Worm (Caenorhabditis elegans): Measurements from ENCODE around the gene mxl-2.
"Not testable (repeated sequence)": the region's sequence is repeated elsewhere in the genome, so short reads cannot be mapped to it uniquely, and the experiment has no call there.

Gene mxl-2

ce11 chrIII:168376-168775 lies 19.6 kb downstream of the mxl-2 start:
- TF ChIP-seq egrh-3 (GFP tag; IDR thresholded peaks at IDR 0.05) (peak; percentile 85), zfh-2 (GFP tag; conservative IDR thresholded peaks at IDR 0.05) (peak; percentile 82)

ce11 chrIII:165390-165789 lies 22.5 kb downstream of the mxl-2 start, which contains the start of gene F40G9.7:
Gene F40G9.7, plus strand, starts transcription at chrIII:165690.
- TF ChIP-seq attf-3 (GFP tag; conservative IDR thresholded peaks at IDR 0.05) (no peak), nfyb-1 (GFP tag; IDR thresholded peaks at IDR 0.05) (no peak), sptf-2 (GFP tag; optimal IDR thresholded peaks at IDR 0.05) (no peak)

- TF ChIP-seq hmg-1.2 (GFP tag; IDR thresholded peaks at IDR 0.05) (no peak), D2030.7 (GFP tag; IDR thresholded peaks at IDR 0.05) (no peak), F57C9.4 (tag; optimal IDR thresholded peaks at IDR 0.05) (no peak), let-526 (GFP tag; IDR thresholded peaks at IDR 0.05) (no peak), let-607 (tag; optimal IDR thresholded peaks at IDR 0.05) (no peak), tlf-1 (GFP tag; optimal IDR thresholded peaks at IDR 0.05) (no peak)
These were observed 23.2 kb downstream of the mxl-2 start, which contains the start of gene F40G9.8 for ce11 chrIII:164775-165174. Gene F40G9.8, minus strand, starts transcription at chrIII:164875.

- peak; percentile 74 for TF ChIP-seq tbp1 (GFP tag; optimal IDR thresholded peaks at IDR 0.05)
- peak; percentile 53 for TF ChIP-seq B0261.1 (tag; optimal IDR thresholded peaks at IDR 0.05)
- TF ChIP-seq lin-26 (GFP tag; IDR thresholded peaks at IDR 0.05): peak; percentile 43; the same call in 1 of the 2 replicates
- not testable (repeated sequence) for TF ChIP-seq rpc-1 (optimal IDR thresholded peaks at IDR 0.05)
- TF ChIP-seq rpc-1 (tag; optimal IDR thresholded peaks at IDR 0.05): peak; percentile 50
These were observed 27.1 kb downstream of the mxl-2 start for ce11 chrIII:160736-161400.

ce11 chrIII:159665-160064 lies 28.3 kb downstream of the mxl-2 start:
- TF ChIP-seq rcor-1 (GFP tag; IDR thresholded peaks at IDR 0.05) (no peak), ekl-4 (GFP tag; IDR thresholded peaks at IDR 0.05) (peak; percentile 38; the same call in 1 of the 2 replicates), zfh-2 (GFP tag; conservative IDR thresholded peaks at IDR 0.05) (peak; percentile 63; the same call in 1 of the 2 replicates), dpl-1 (GFP tag; optimal IDR thresholded peaks at IDR 0.05) (no peak), fkh-3 (tag; optimal IDR thresholded peaks at IDR 0.05) (peak; percentile 19), tbx-9 (tag; optimal IDR thresholded peaks at IDR 0.05; ENCODE audit: borderline replicate concordance) (no peak), efl-1 (GFP tag; optimal IDR thresholded peaks at IDR 0.05) (no peak), ztf-25 (GFP tag; IDR thresholded peaks at IDR 0.05) (no peak), madf-3 (GFP tag; IDR thresholded peaks at IDR 0.05) (0 out of 2 replicates have a peak, but pooled peaks have one; percentile 0)

- TF ChIP-seq mel-28 (tag; optimal IDR thresholded peaks at IDR 0.05; ENCODE audit: borderline replicate concordance) (no peak), madf-3 (GFP tag; IDR thresholded peaks at IDR 0.05) (0 out of 2 replicates have a peak, but pooled peaks have one; percentile 39)
These were observed 28.8 kb downstream of the mxl-2 start for ce11 chrIII:159149-159548.

- 0 out of 2 replicates have a peak, but pooled peaks have one; percentile 33 for TF ChIP-seq nfya-2 (GFP tag; IDR thresholded peaks at IDR 0.05)
- TF ChIP-seq zfh-2 (GFP tag; conservative IDR thresholded peaks at IDR 0.05): peak; percentile 60; the same call in 1 of the 2 replicates
- no peak for TF ChIP-seq C06A6.2 (GFP tag; conservative IDR thresholded peaks at IDR 0.05)
- no peak for TF ChIP-seq ZK185.1 (tag; optimal IDR thresholded peaks at IDR 0.05; ENCODE audit: poor library complexity, severe bottlenecking)
- no peak for TF ChIP-seq lin-54 (GFP tag; optimal IDR thresholded peaks at IDR 0.05)
- peak; percentile 34; the same call in 1 of the 2 replicates for TF ChIP-seq egrh-3 (GFP tag; IDR thresholded peaks at IDR 0.05)
These were observed 30.0 kb downstream of the mxl-2 start for ce11 chrIII:157980-158379.
